Worm (Caenorhabditis elegans) whole organism, L2 larva: ENCODE results near the gene lon-2.

ENCODE experiments used
- R02D3.7 ChIP-seq: fragments of 150-350 bp; optimal IDR thresholded peaks from 2 replicates; lab custom pipeline; 2014; ENCODE audit warnings: missing biosample characterization, missing genetic modification characterization
- Y55F3AM.14 ChIP-seq: fragments of 200-800 bp; sonication (Bioruptor generic); optimal IDR thresholded peaks from 2 replicates; lab custom pipeline; 2018; ENCODE audit warnings: mild to moderate bottlenecking, missing genetic modification characterization, missing compliant biosample characterization
- elt-1 ChIP-seq: fragments of 150-350 bp; optimal IDR thresholded peaks from 2 replicates; lab custom pipeline; 2014; ENCODE audit warnings: missing biosample characterization, missing genetic modification characterization
- elt-3 ChIP-seq: sonication (generic microtip); optimal IDR thresholded peaks from 2 replicates; lab custom pipeline; 2017; ENCODE audit warnings: missing biosample characterization, missing genetic modification characterization
- fos-1 ChIP-seq: fragments of 150-350 bp; optimal IDR thresholded peaks from 2 replicates; lab custom pipeline; 2014; ENCODE audit warnings: missing biosample characterization, missing genetic modification characterization
- gmeb-1 ChIP-seq: fragments of 150-350 bp; optimal IDR thresholded peaks from 2 replicates; lab custom pipeline; 2014; ENCODE audit warnings: missing biosample characterization, missing genetic modification characterization
- lin-39 ChIP-seq: fragments of 150-350 bp; optimal IDR thresholded peaks from 2 replicates; lab custom pipeline; 2014; ENCODE audit warnings: missing biosample characterization, missing genetic modification reagents, missing genetic modification characterization
- mdl-1 ChIP-seq, 2 experiments: fragments of 150-350 bp in 1 of 2; sonication (generic microtip) in 1 of 2; optimal IDR thresholded peaks; 2 replicates each; lab custom pipeline; 2017; ENCODE audit warnings: missing biosample characterization in 2 of 2, missing genetic modification characterization in 2 of 2
- nhr-21 ChIP-seq: fragments of 150-350 bp; optimal IDR thresholded peaks from 2 replicates; lab custom pipeline; 2014; ENCODE audit warnings: missing biosample characterization, missing genetic modification characterization
- nhr-23 ChIP-seq: fragments of 150-350 bp; optimal IDR thresholded peaks from 2 replicates; lab custom pipeline; 2014; ENCODE audit warnings: missing biosample characterization, missing genetic modification reagents, missing genetic modification characterization
- nhr-237 ChIP-seq: fragments of 150-350 bp; optimal IDR thresholded peaks from 2 replicates; lab custom pipeline; 2014; ENCODE audit warnings: missing biosample characterization, missing genetic modification characterization
- nhr-25 ChIP-seq: fragments of 150-350 bp; sonication (generic microtip); optimal IDR thresholded peaks from 3 replicates; lab custom pipeline; 2014; ENCODE audit warnings: missing biosample characterization, missing genetic modification characterization
- nhr-6 ChIP-seq: fragments of 150-350 bp; optimal IDR thresholded peaks from 2 replicates; lab custom pipeline; 2014; ENCODE audit warnings: missing biosample characterization, missing genetic modification characterization
- sma-9 ChIP-seq, 2 experiments: fragments of 150-350 bp in 1 of 2; sonication (generic microtip) in 1 of 2; optimal IDR thresholded peaks; 2 replicates each; lab custom pipeline; 2014 to 2016; ENCODE audit warnings: missing genetic modification characterization in 2 of 2, mild to moderate bottlenecking in 1 of 2, missing biosample characterization in 1 of 2, missing compliant biosample characterization in 1 of 2, missing genetic modification reagents in 1 of 2, moderate library complexity in 1 of 2
- unc-39 ChIP-seq: fragments of 150-350 bp; optimal IDR thresholded peaks from 2 replicates; lab custom pipeline; 2014; ENCODE audit warnings: missing biosample characterization, missing genetic modification characterization

lon-2 gene

DNA sequence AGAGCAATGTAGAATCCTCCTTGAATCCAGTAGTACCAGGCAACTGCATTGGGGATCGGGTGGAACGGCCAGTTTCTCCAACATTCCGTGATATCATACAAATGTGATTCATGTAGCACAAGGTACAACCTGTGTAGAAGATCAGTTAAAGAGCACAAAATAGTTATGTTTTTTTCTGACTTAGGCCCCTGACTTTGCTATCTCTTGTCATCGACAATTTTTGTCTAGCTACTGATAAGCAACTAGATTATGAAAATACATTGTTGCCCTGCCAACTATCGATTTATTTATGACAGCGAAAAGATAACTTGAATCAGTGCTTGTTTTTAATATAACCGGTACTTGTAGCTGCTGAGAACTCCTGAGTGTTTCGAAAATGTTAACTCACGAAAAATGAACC is 50.6 kb downstream of the lon-2 start:
- no peak for TF ChIP-seq Y55F3AM.14 (GFP tag; lab: Kevin White, UChicago)
- TF ChIP-seq nhr-237 (tag; lab: Kevin White, UChicago) = no peak
- no peak for TF ChIP-seq nhr-21 (tag; lab: Kevin White, UChicago)
- peak; percentile 59 for TF ChIP-seq fos-1 (tag; lab: Kevin White, UChicago)
- peak; percentile 40 for TF ChIP-seq sma-9 (GFP tag; optimal IDR thresholded peaks at IDR 0.05; lab: Kevin White, UChicago)
- no peak for TF ChIP-seq sma-9 (tag; optimal IDR thresholded peaks at IDR 0.05; lab: Kevin White, UChicago)
- TF ChIP-seq, all 48 proteins: peak for 2

DNA sequence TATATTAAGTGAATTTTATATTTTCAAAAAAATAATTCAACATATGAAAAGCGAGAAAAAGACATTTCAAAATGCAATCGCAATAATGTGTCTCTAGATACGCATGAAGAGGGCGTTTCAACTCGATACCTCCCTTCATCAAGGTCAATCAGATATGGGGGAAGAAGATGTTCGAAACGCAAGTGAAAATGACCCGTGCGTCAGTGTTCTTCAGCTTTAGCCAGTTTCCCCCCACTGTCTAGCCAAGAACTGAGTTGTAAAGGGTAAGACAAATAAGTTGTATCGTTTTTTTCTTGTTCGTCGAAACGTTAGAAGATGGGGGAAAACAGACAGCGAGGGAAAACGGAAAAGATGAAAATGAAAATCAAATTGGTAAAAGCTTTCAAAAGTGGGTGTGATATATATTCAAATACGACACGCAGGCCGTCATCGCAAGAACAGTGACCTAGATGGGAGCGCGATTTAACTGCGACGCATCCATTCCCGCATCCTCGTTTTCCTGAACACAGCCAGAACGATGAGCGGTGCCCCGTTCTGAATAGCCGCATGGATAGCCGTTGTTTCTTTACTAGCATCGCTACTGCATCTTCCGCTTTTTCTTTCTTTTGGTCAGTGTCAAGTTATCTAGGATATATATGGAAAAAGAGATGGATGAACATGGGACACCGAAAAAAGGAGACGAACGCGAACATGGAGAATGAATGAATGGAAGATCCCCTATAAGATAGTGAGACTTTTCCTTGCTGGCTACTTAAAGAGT is 54.1 kb downstream of the lon-2 start:
- TF ChIP-seq nhr-25 (tag; lab: Kevin White, UChicago) (peak; percentile 41), lin-39 (tag; lab: Kevin White, UChicago) (no peak)
- TF ChIP-seq, all 48 proteins: peak for 1

DNA sequence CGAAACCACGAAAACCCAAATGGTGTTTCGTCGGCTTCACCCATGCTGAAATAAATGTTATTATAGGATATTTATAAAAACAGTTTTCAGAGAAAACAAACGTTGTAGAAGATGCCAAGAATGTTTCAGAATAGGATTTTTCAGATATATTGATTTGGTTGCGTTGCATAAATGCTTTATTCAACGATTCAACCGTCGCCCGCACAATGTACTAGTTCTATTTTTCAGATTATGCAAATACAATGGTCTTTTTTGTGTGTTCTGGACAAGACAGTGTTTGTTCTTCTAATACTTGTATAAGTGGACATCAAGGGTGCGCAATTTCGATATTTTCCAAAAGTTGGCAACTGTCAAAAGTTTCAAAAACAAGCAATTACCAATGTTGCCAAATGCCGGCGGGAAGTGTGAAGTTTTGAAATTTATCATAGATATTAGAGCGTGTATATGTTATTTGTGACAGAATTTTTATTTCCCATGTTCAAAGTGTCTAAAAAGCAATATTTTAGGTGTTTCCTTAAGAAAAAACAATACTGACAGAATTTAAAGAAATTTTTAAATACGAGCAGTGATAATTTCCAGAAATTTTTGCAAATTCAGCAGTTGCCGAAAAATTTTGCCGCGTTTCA is 57.6 kb downstream of the lon-2 start, which contains the start of gene K02G10.5:
TSS of gene K02G10.5 (minus strand) at position 51 of the 626 bp plus-strand sequence.
- no peak for TF ChIP-seq elt-3 (tag; lab: Kevin White, UChicago)
- TF ChIP-seq nhr-6 = no peak
- no peak for TF ChIP-seq gmeb-1 (tag; lab: Kevin White, UChicago)
- TF ChIP-seq mdl-1 (tag; optimal IDR thresholded peaks at IDR 0.05; lab: Kevin White, UChicago) = no peak
- no peak for TF ChIP-seq unc-39 (tag; lab: Kevin White, UChicago)
- TF ChIP-seq Y55F3AM.14 (GFP tag; lab: Kevin White, UChicago) = no peak
- TF ChIP-seq nhr-25 (tag; lab: Kevin White, UChicago) = no peak
- TF ChIP-seq nhr-21 (tag; lab: Kevin White, UChicago) = no peak
- TF ChIP-seq sma-9 (GFP tag; optimal IDR thresholded peaks at IDR 0.05; lab: Kevin White, UChicago) = no peak
- TF ChIP-seq sma-9 (tag; optimal IDR thresholded peaks at IDR 0.05; lab: Kevin White, UChicago) = no peak
- no peak for TF ChIP-seq nhr-23 (tag; lab: Kevin White, UChicago)
- no peak for TF ChIP-seq R02D3.7 (tag; lab: Kevin White, UChicago)
- no peak for TF ChIP-seq elt-1
